Fruit fly (Drosophila melanogaster) whole organism, embryonic: Measurements from ENCODE around the gene CG14221.

Experiments
- Abd-B ChIP-seq: fragments of 200-800 bp; sonication (Bioruptor generic); optimal IDR thresholded peaks from 2 replicates; lab custom pipeline; 2018; ENCODE audit warnings: missing biosample characterization, mild to moderate bottlenecking, missing genetic modification characterization, moderate library complexity
- Aef1 ChIP-seq: fragments of 200-800 bp; sonication (Bioruptor generic); IDR thresholded peaks from 3 replicates; pipeline ENCODE4 v1.3.6; 2022; ENCODE audit warnings: missing biosample characterization, missing genetic modification characterization
- Antp ChIP-seq: fragments of 200-800 bp; sonication (Bioruptor generic); optimal IDR thresholded peaks from 3 replicates; lab custom pipeline; 2016; ENCODE audit warnings: missing biosample characterization, missing genetic modification characterization
- CG11093 ChIP-seq: fragments of 200-800 bp; sonication (Bioruptor generic); IDR thresholded peaks from 3 replicates; pipeline ENCODE4 v1.3.6; 2022; ENCODE audit warnings: missing biosample characterization, missing genetic modification characterization
- CG12104 ChIP-seq: fragments of 200-800 bp; sonication (Bioruptor generic); optimal IDR thresholded peaks from 3 replicates; lab custom pipeline; 2016; ENCODE audit warnings: missing biosample characterization, missing genetic modification characterization
- CG12659 ChIP-seq: fragments of 200-800 bp; sonication (Bioruptor generic); optimal IDR thresholded peaks from 3 replicates; lab custom pipeline; 2017; ENCODE audit warnings: mild to moderate bottlenecking, missing biosample characterization, missing genetic modification reagents, missing genetic modification characterization
- CG12744 ChIP-seq: fragments of 200-800 bp; sonication (Bioruptor generic); optimal IDR thresholded peaks from 2 replicates; lab custom pipeline; 2016; ENCODE audit warnings: missing biosample characterization, missing genetic modification characterization
- CG1529 ChIP-seq: fragments of 200-800 bp; sonication (Bioruptor generic); optimal IDR thresholded peaks from 3 replicates; lab custom pipeline; 2018; ENCODE audit warnings: missing biosample characterization, missing genetic modification characterization
- CG1647 ChIP-seq: fragments of 200-800 bp; sonication (Bioruptor generic); optimal IDR thresholded peaks from 3 replicates; lab custom pipeline; 2016; ENCODE audit warnings: missing biosample characterization, missing genetic modification characterization
- CG17568 ChIP-seq: fragments of 200-800 bp; sonication (Bioruptor generic); optimal IDR thresholded peaks from 2 replicates; lab custom pipeline; 2018; ENCODE audit warnings: missing biosample characterization, mild to moderate bottlenecking, missing genetic modification characterization, moderate library complexity
- CG30020 ChIP-seq: fragments of 200-800 bp; optimal IDR thresholded peaks from 2 replicates; lab custom pipeline; 2019; ENCODE audit warnings: missing biosample characterization, mild to moderate bottlenecking, missing genetic modification characterization, moderate library complexity
- CG3281 ChIP-seq: fragments of 200-800 bp; sonication (Bioruptor generic); optimal IDR thresholded peaks from 3 replicates; lab custom pipeline; 2017; ENCODE audit warnings: missing biosample characterization, mild to moderate bottlenecking, missing genetic modification characterization
- CG34422 ChIP-seq: fragments of 200-800 bp; sonication (Bioruptor generic); IDR thresholded peaks from 3 replicates; pipeline ENCODE4 v1.3.6; 2022; ENCODE audit warnings: missing biosample characterization, missing genetic modification characterization
- CG3838 ChIP-seq: fragments of 200-800 bp; sonication (Bioruptor generic); optimal IDR thresholded peaks from 3 replicates; lab custom pipeline; 2016; ENCODE audit warnings: missing biosample characterization, missing genetic modification characterization
- CG4424 ChIP-seq: fragments of 200-800 bp; sonication (Bioruptor generic); optimal IDR thresholded peaks from 3 replicates; lab custom pipeline; 2016; ENCODE audit warnings: missing biosample characterization, missing genetic modification characterization
- CG6683 ChIP-seq: fragments of 200-800 bp; sonication (Bioruptor generic); optimal IDR thresholded peaks from 2 replicates; lab custom pipeline; 2017; ENCODE audit warnings: missing biosample characterization, mild to moderate bottlenecking, missing genetic modification characterization, missing genetic modification reagents
- CG6765 ChIP-seq: fragments of 200-800 bp; sonication (Bioruptor generic); optimal IDR thresholded peaks from 3 replicates; lab custom pipeline; 2017; ENCODE audit warnings: missing biosample characterization, mild to moderate bottlenecking, missing genetic modification characterization
- CG6791 ChIP-seq: fragments of 200-800 bp; sonication (Bioruptor generic); IDR thresholded peaks from 3 replicates; pipeline ENCODE4 v1.3.6; 2022; ENCODE audit warnings: missing biosample characterization, missing genetic modification characterization; ENCODE audit not compliant: partially characterized antibody
- CG8388 ChIP-seq: fragments of 200-800 bp; sonication (Bioruptor generic); optimal IDR thresholded peaks from 2 replicates; lab custom pipeline; 2019; ENCODE audit warnings: missing biosample characterization, mild to moderate bottlenecking, missing genetic modification characterization, moderate library complexity
- Dip2 ChIP-seq: fragments of 200-800 bp; sonication (Bioruptor generic); IDR thresholded peaks from 2 replicates; pipeline ENCODE4 v1.3.6; 2022; ENCODE audit warnings: missing biosample characterization, missing genetic modification characterization
- Drgx ChIP-seq: fragments of 200-800 bp; sonication (Bioruptor generic); IDR thresholded peaks from 2 replicates; pipeline ENCODE4 v1.3.6; 2022; ENCODE audit warnings: missing biosample characterization, missing genetic modification characterization
- Fer3 ChIP-seq: fragments of 200-800 bp; sonication (Bioruptor generic); optimal IDR thresholded peaks from 2 replicates; lab custom pipeline; 2018; ENCODE audit warnings: missing biosample characterization, mild to moderate bottlenecking, missing genetic modification characterization, moderate library complexity
- Hey ChIP-seq: fragments of 200-800 bp; sonication (Bioruptor generic); optimal IDR thresholded peaks from 3 replicates; lab custom pipeline; 2018; ENCODE audit warnings: missing biosample characterization, mild to moderate bottlenecking, missing genetic modification characterization
- Hr3 ChIP-seq: fragments of 200-800 bp; sonication (Bioruptor generic); optimal IDR thresholded peaks from 3 replicates; lab custom pipeline; 2016; ENCODE audit warnings: missing biosample characterization, missing genetic modification characterization
- Lhr ChIP-seq: fragments of 200-800 bp; sonication (Bioruptor generic); optimal IDR thresholded peaks from 3 replicates; lab custom pipeline; 2017; ENCODE audit warnings: mild to moderate bottlenecking, missing biosample characterization, missing genetic modification reagents, missing genetic modification characterization
- Myb ChIP-seq: fragments of 200-800 bp; sonication (Bioruptor generic); optimal IDR thresholded peaks from 2 replicates; lab custom pipeline; 2016; ENCODE audit warnings: missing biosample characterization, missing genetic modification characterization
- Neu2 ChIP-seq: fragments of 200-800 bp; sonication (Bioruptor generic); optimal IDR thresholded peaks from 3 replicates; lab custom pipeline; 2016; ENCODE audit warnings: missing biosample characterization, missing genetic modification characterization, borderline replicate concordance
- Poxn ChIP-seq: fragments of 200-800 bp; sonication (Bioruptor generic); IDR thresholded peaks from 2 replicates; pipeline ENCODE4 v1.3.6; 2022; ENCODE audit warnings: missing biosample characterization, missing genetic modification characterization
- Sox102F ChIP-seq: fragments of 200-800 bp; sonication (Bioruptor generic); optimal IDR thresholded peaks from 2 replicates; lab custom pipeline; 2018; ENCODE audit warnings: missing biosample characterization, mild to moderate bottlenecking, missing genetic modification characterization, moderate library complexity
- Usf ChIP-seq: fragments of 200-800 bp; sonication (Bioruptor generic); optimal IDR thresholded peaks from 2 replicates; lab custom pipeline; 2017; ENCODE audit warnings: missing genotype, missing biosample characterization, missing genetic modification characterization
- ab ChIP-seq: fragments of 200-800 bp; sonication (Bioruptor generic); optimal IDR thresholded peaks from 2 replicates; lab custom pipeline; 2016; ENCODE audit warnings: missing biosample characterization, missing genetic modification characterization
- cad ChIP-seq: fragments of >200 bp; optimal IDR thresholded peaks from 2 replicates; lab custom pipeline; 2017; ENCODE audit warnings: missing biosample characterization, missing genetic modification characterization
- chm ChIP-seq: fragments of 200-800 bp; sonication (Bioruptor generic); IDR thresholded peaks from 2 replicates; pipeline ENCODE4 v1.3.6; 2022; ENCODE audit warnings: missing biosample characterization, missing genetic modification characterization
- croc ChIP-seq: fragments of 200-800 bp; sonication (Bioruptor generic); conservative IDR thresholded peaks from 3 replicates; pipeline ENCODE4 v1.3.6; 2022; ENCODE audit warnings: missing biosample characterization, missing genetic modification characterization
- disco-r ChIP-seq: fragments of 200-800 bp; sonication (Bioruptor generic); optimal IDR thresholded peaks from 2 replicates; lab custom pipeline; 2016; ENCODE audit warnings: missing biosample characterization, missing genetic modification characterization
- dysf ChIP-seq: fragments of 200-800 bp; sonication (Bioruptor generic); IDR thresholded peaks from 3 replicates; pipeline ENCODE4 v1.3.6; 2022; ENCODE audit warnings: missing biosample characterization, missing genetic modification characterization
- esg ChIP-seq: fragments of 200-800 bp; sonication (Bioruptor generic); conservative IDR thresholded peaks from 2 replicates; pipeline ENCODE4 v1.3.6; 2022; ENCODE audit warnings: missing biosample characterization, missing genetic modification characterization
- eve ChIP-seq, 2 experiments: fragments of >200 bp; optimal IDR thresholded peaks; 2 replicates each; lab custom pipeline; 2017; ENCODE audit warnings: missing biosample characterization in 2 of 2, missing genetic modification characterization in 2 of 2
- fru ChIP-seq: fragments of >200 bp; optimal IDR thresholded peaks from 2 replicates; lab custom pipeline; 2017
- gcm2 ChIP-seq: fragments of 200-800 bp; sonication (Bioruptor generic); optimal IDR thresholded peaks from 2 replicates; lab custom pipeline; 2016; ENCODE audit warnings: missing biosample characterization, missing genetic modification characterization
- gfzf ChIP-seq: fragments of 200-800 bp; sonication (Bioruptor generic); optimal IDR thresholded peaks from 2 replicates; lab custom pipeline; 2016; ENCODE audit warnings: missing biosample characterization, mild to moderate bottlenecking, missing genetic modification characterization, moderate library complexity
- gt ChIP-seq: fragments of 200-800 bp; sonication (Bioruptor generic); IDR thresholded peaks from 2 replicates; pipeline ENCODE4 v1.3.6; 2022; ENCODE audit warnings: missing biosample characterization, missing genetic modification characterization
- knrl ChIP-seq: fragments of 200-800 bp; sonication (Bioruptor generic); IDR thresholded peaks from 3 replicates; pipeline ENCODE4 v1.3.6; 2022; ENCODE audit warnings: missing biosample characterization, missing genetic modification characterization; ENCODE audit not compliant: partially characterized antibody
- nerfin-1 ChIP-seq: fragments of 200-800 bp; sonication (Bioruptor generic); optimal IDR thresholded peaks from 3 replicates; lab custom pipeline; 2019; ENCODE audit warnings: missing biosample characterization, mild to moderate bottlenecking, missing genetic modification characterization, moderate library complexity
- nom ChIP-seq: fragments of 200-800 bp; sonication (Bioruptor generic); optimal IDR thresholded peaks from 2 replicates; lab custom pipeline; 2017; ENCODE audit warnings: missing biosample characterization, missing genetic modification characterization, mild to moderate bottlenecking, moderate library complexity, missing genetic modification reagents
- peb ChIP-seq: fragments of 200-800 bp; sonication (Bioruptor generic); IDR thresholded peaks from 2 replicates; pipeline ENCODE4 v1.3.6; 2022; ENCODE audit warnings: missing biosample characterization, missing genetic modification characterization
- pros ChIP-seq: fragments of 200-800 bp; sonication (Bioruptor generic); optimal IDR thresholded peaks from 3 replicates; lab custom pipeline; 2019; ENCODE audit warnings: missing biosample characterization, mild to moderate bottlenecking, missing genetic modification characterization, moderate library complexity
- repo ChIP-seq: fragments of 200-800 bp; sonication (Bioruptor generic); optimal IDR thresholded peaks from 2 replicates; lab custom pipeline; 2016; ENCODE audit warnings: missing biosample characterization, missing genetic modification characterization
- rib ChIP-seq: fragments of 200-800 bp; sonication (Bioruptor generic); IDR thresholded peaks from 2 replicates; pipeline ENCODE4 v1.3.6; 2022; ENCODE audit warnings: missing biosample characterization, missing genetic modification characterization
- scrt ChIP-seq: fragments of 200-800 bp; sonication (Bioruptor generic); optimal IDR thresholded peaks from 2 replicates; lab custom pipeline; 2018; ENCODE audit warnings: missing biosample characterization, mild to moderate bottlenecking, missing genetic modification characterization, moderate library complexity
- sens-2 ChIP-seq: fragments of 200-800 bp; sonication (Bioruptor generic); IDR thresholded peaks from 2 replicates; pipeline ENCODE4 v1.3.6; 2022; ENCODE audit warnings: missing biosample characterization, missing genetic modification characterization
- twi ChIP-seq: fragments of 200-800 bp; optimal IDR thresholded peaks from 2 replicates; lab custom pipeline; 2019; ENCODE audit warnings: missing biosample characterization, mild to moderate bottlenecking, missing genetic modification characterization, moderate library complexity

CG14221 gene

DNA sequence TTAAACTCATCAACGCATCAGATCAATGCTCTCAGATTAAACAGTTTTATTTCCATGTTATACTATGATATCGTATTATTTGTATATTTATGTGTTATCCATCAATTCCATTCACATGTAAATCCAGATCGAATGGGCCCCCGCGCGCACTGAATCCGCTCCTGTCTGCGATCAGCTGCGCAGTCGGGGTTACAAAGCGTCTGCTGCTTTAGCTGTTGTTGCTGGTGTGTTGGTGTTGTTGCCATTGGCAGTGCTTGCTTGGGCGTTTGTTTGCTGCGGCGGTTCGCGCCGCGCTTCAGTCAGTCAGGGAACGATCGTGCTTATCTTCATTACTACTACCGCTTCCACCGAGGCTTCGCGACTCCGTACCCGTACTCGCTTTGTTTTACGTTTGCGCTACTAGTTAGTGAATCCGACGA is 46.0 kb upstream of the CG14221 start, which contains the start of gene Zw (continued):
- TF ChIP-seq dysf (peak; percentile 72), CG1647 (peak; percentile 11), Poxn (GFP tag; lab: Robert Waterston, UW) (no peak), Myb (GFP tag; lab: Kevin White, UChicago) (no peak), knrl (GFP tag; lab: Robert Waterston, UW) (peak; percentile 46; the same call in 2 of the 3 replicates), Abd-B (no peak), esg (GFP tag; lab: Robert Waterston, UW) (peak; percentile 48), sens-2 (no peak), pros (GFP tag; lab: Kevin White, UChicago) (no peak), Hey (tag; lab: Kevin White, UChicago) (no peak), Lhr (no peak), Usf (GFP tag; lab: Kevin White, UChicago) (peak; percentile 35), Fer3 (tag; lab: Kevin White, UChicago) (peak; percentile 48), CG12659 (GFP tag; lab: Kevin White, UChicago) (no peak), CG4424 (peak; percentile 52), Antp (GFP tag; lab: Kevin White, UChicago) (peak; percentile 35), CG11093 (GFP tag; lab: Robert Waterston, UW) (no peak; the same call in 2 of the 3 replicates), CG6683 (GFP tag; lab: Kevin White, UChicago) (no peak), nom (peak; percentile 11), ab (GFP tag; lab: Kevin White, UChicago) (peak; percentile 6), Hr3 (GFP tag; lab: Kevin White, UChicago) (peak; percentile 25), CG8388 (GFP tag; lab: Kevin White, UChicago) (no peak), Dip2 (GFP tag; lab: Robert Waterston, UW) (no peak), scrt (no peak), CG6765 (GFP tag; lab: Kevin White, UChicago) (no peak), gfzf (GFP tag; lab: Kevin White, UChicago) (no peak), rib (0 out of 2 replicates have a peak, but pooled peaks have one; percentile 27), peb (GFP tag; lab: Robert Waterston, UW) (no peak), chm (no peak), gcm2 (GFP tag; lab: Kevin White, UChicago) (no peak), twi (tag; lab: Kevin White, UChicago) (peak; percentile 36), CG1529 (GFP tag; lab: Kevin White, UChicago) (peak; percentile 0), Neu2 (no peak), eve (GFP tag; optimal IDR thresholded peaks at IDR 0.05; lab: Kevin White, UChicago) (no peak), disco-r (no peak), CG12744 (GFP tag; lab: Kevin White, UChicago) (peak; percentile 36), CG17568 (no peak), fru (lab: Kevin White, UChicago) (no peak), croc (GFP tag; lab: Robert Waterston, UW) (peak; percentile 28; the same call in 1 of the 3 replicates), Sox102F (peak; percentile 26), cad (no peak), Drgx (peak; percentile 52), Aef1 (GFP tag; lab: Robert Waterston, UW) (peak; percentile 72), nerfin-1 (tag; lab: Kevin White, UChicago) (peak; percentile 5), CG30020 (tag; lab: Kevin White, UChicago) (no peak), CG3838 (no peak), repo (no peak), gt (GFP tag; lab: Robert Waterston, UW) (no peak), CG12104 (no peak), CG3281 (GFP tag; lab: Kevin White, UChicago) (peak; percentile 14), CG6791 (GFP tag; lab: Robert Waterston, UW) (0 out of 3 replicates have a peak, but pooled peaks have one; percentile 22), CG34422 (GFP tag; lab: Robert Waterston, UW) (peak; percentile 72; the same call in 2 of the 3 replicates)
